Worm (Caenorhabditis elegans) whole organism, L1 larva: ENCODE results near the gene Y116A8C.49.
"Not testable (repeated sequence)": the region's sequence is repeated elsewhere in the genome, so short reads cannot be mapped to it uniquely, and the experiment has no call there.

Source experiments
- F16B12.6 ChIP-seq: fragments of 150-350 bp; optimal IDR thresholded peaks from 2 replicates; lab custom pipeline; 2014; ENCODE audit warnings: missing biosample characterization, missing genetic modification characterization
- Y116A8C.19 ChIP-seq: sonication (generic microtip); optimal IDR thresholded peaks from 2 replicates; lab custom pipeline; 2016; ENCODE audit warnings: missing compliant biosample characterization, missing genetic modification characterization, borderline replicate concordance
- aha-1 ChIP-seq: fragments of 150-350 bp; optimal IDR thresholded peaks from 2 replicates; lab custom pipeline; 2014; ENCODE audit warnings: missing biosample characterization, missing genetic modification characterization
- alr-1 ChIP-seq: fragments of 200-800 bp; sonication (Bioruptor generic); optimal IDR thresholded peaks from 2 replicates; lab custom pipeline; 2018; ENCODE audit warnings: borderline replicate concordance, mild to moderate bottlenecking, missing genetic modification characterization, missing compliant biosample characterization
- ama-1 ChIP-seq: fragments of 150-350 bp; optimal IDR thresholded peaks from 2 replicates; lab custom pipeline; 2014
- ceh-8 ChIP-seq: fragments of 200-800 bp; sonication (Bioruptor generic); optimal IDR thresholded peaks from 2 replicates; lab custom pipeline; 2018; ENCODE audit warnings: mild to moderate bottlenecking, missing genetic modification characterization, moderate library complexity, missing compliant biosample characterization
- ceh-82 ChIP-seq, 3 experiments: fragments of 150-350 bp in 1 of 3; sonication (generic microtip) in 2 of 3; optimal IDR thresholded peaks; 2 replicates each; lab custom pipeline; 2014 to 2017; ENCODE audit warnings: missing biosample characterization in 3 of 3, missing genetic modification characterization in 3 of 3
- ceh-88 ChIP-seq: fragments of 200-800 bp; sonication (Bioruptor generic); IDR thresholded peaks from 2 replicates; pipeline ENCODE4 v1.3.6; 2022; ENCODE audit warnings: missing genetic modification characterization, missing compliant biosample characterization
- dsc-1 ChIP-seq: sonication (generic microtip); optimal IDR thresholded peaks from 2 replicates; lab custom pipeline; 2016; ENCODE audit warnings: mild to moderate bottlenecking, missing genetic modification characterization, missing compliant biosample characterization
- efl-1 ChIP-seq, 4 experiments: fragments of 150-350 bp; optimal IDR thresholded peaks in 3 of 4; peaks in 1 of 4; 1 replicate in 1 of 4; 2 replicates in 3 of 4; lab custom pipeline; 2014; ENCODE audit warnings: missing biosample characterization in 2 of 4, missing genetic modification characterization in 2 of 4, missing genetic modification reagents in 2 of 4
- egl-13 ChIP-seq: sonication (generic microtip); optimal IDR thresholded peaks from 2 replicates; lab custom pipeline; 2016; ENCODE audit warnings: missing genotype, missing genetic modification reagents, missing genetic modification characterization, missing compliant biosample characterization
- elt-2 ChIP-seq: sonication (generic microtip); optimal IDR thresholded peaks from 2 replicates; lab custom pipeline; 2016; ENCODE audit warnings: missing genetic modification characterization, mild to moderate bottlenecking, inconsistent platforms, missing compliant biosample characterization, missing genetic modification reagents
- elt-3 ChIP-seq, 6 experiments: fragments of 150-350 bp in 1 of 6; sonication (generic microtip); optimal IDR thresholded peaks; 2 replicates each; lab custom pipeline; 2017 to 2018; ENCODE audit warnings: missing biosample characterization in 6 of 6, missing genetic modification characterization in 6 of 6, inconsistent platforms in 1 of 6
- fos-1 ChIP-seq: fragments of 150-350 bp; optimal IDR thresholded peaks from 2 replicates; lab custom pipeline; 2014; ENCODE audit warnings: missing biosample characterization, missing genetic modification characterization
- hlh-17 ChIP-seq: fragments of 200-800 bp; sonication (Bioruptor generic); optimal IDR thresholded peaks from 2 replicates; lab custom pipeline; 2018; ENCODE audit warnings: missing genetic modification characterization, mild to moderate bottlenecking, missing compliant biosample characterization, moderate library complexity, borderline replicate concordance
- lin-15B ChIP-seq: fragments of 150-350 bp; sonication (generic microtip); optimal IDR thresholded peaks from 3 replicates; lab custom pipeline; 2014; ENCODE audit warnings: missing biosample characterization, missing genetic modification characterization
- mab-9 ChIP-seq: fragments of 200-800 bp; sonication (Bioruptor generic); IDR thresholded peaks from 2 replicates; pipeline ENCODE4 v1.3.6; 2022; ENCODE audit warnings: missing genetic modification reagents, missing genetic modification characterization, missing compliant biosample characterization
- nhr-11 ChIP-seq: fragments of 150-350 bp; optimal IDR thresholded peaks from 2 replicates; lab custom pipeline; 2014; ENCODE audit warnings: missing biosample characterization, missing genetic modification characterization
- nhr-12 ChIP-seq: sonication (generic microtip); optimal IDR thresholded peaks from 2 replicates; lab custom pipeline; 2017; ENCODE audit warnings: missing biosample characterization, missing genetic modification characterization
- nhr-28 ChIP-seq: fragments of 150-350 bp; optimal IDR thresholded peaks from 2 replicates; lab custom pipeline; 2014; ENCODE audit warnings: missing biosample characterization, missing genetic modification characterization
- nhr-47 ChIP-seq: sonication (generic microtip); optimal IDR thresholded peaks from 2 replicates; lab custom pipeline; 2016; ENCODE audit warnings: mild to moderate bottlenecking, missing genetic modification characterization, moderate library complexity, missing compliant biosample characterization
- nhr-76 ChIP-seq: sonication (generic microtip); optimal IDR thresholded peaks from 2 replicates; lab custom pipeline; 2017; ENCODE audit warnings: missing biosample characterization, missing genetic modification characterization
- nhr-90 ChIP-seq: sonication (generic microtip); optimal IDR thresholded peaks from 2 replicates; lab custom pipeline; 2016; ENCODE audit warnings: mild to moderate bottlenecking, missing genetic modification characterization, missing compliant biosample characterization; ENCODE audit not compliant: poor library complexity
- pqm-1 ChIP-seq: sonication (generic microtip); optimal IDR thresholded peaks from 3 replicates; lab custom pipeline; 2017; ENCODE audit warnings: missing biosample characterization, missing genetic modification characterization
- rnt-1 ChIP-seq: sonication (generic microtip); optimal IDR thresholded peaks from 2 replicates; lab custom pipeline; 2016; ENCODE audit warnings: mild to moderate bottlenecking, missing genetic modification characterization, moderate library complexity, missing compliant biosample characterization
- snpc-4 ChIP-seq: fragments of 150-350 bp; optimal IDR thresholded peaks from 2 replicates; lab custom pipeline; 2014; ENCODE audit warnings: missing biosample characterization, missing genetic modification characterization
- snu-23 ChIP-seq: sonication (generic microtip); optimal IDR thresholded peaks from 2 replicates; lab custom pipeline; 2016; ENCODE audit warnings: missing genetic modification characterization, missing compliant biosample characterization
- swsn-7 ChIP-seq: sonication (generic microtip); optimal IDR thresholded peaks from 2 replicates; lab custom pipeline; 2016; ENCODE audit warnings: missing genetic modification characterization, missing compliant biosample characterization
- tbx-2 ChIP-seq: sonication (generic microtip); optimal IDR thresholded peaks from 2 replicates; lab custom pipeline; 2016; ENCODE audit warnings: missing genetic modification characterization, missing compliant biosample characterization
- unc-86 ChIP-seq: sonication (generic microtip); optimal IDR thresholded peaks from 2 replicates; lab custom pipeline; 2016; ENCODE audit warnings: missing genetic modification characterization, missing compliant biosample characterization
- unc-98 ChIP-seq: fragments of 200-800 bp; sonication (Bioruptor generic); IDR thresholded peaks from 2 replicates; pipeline ENCODE4 v1.3.6; 2022; ENCODE audit warnings: missing genetic modification characterization, missing compliant biosample characterization
- xbp-1 ChIP-seq: sonication (generic microtip); optimal IDR thresholded peaks from 2 replicates; lab custom pipeline; 2016; ENCODE audit warnings: missing genetic modification characterization, missing compliant biosample characterization
- zip-4 ChIP-seq: fragments of 200-800 bp; sonication (Bioruptor generic); optimal IDR thresholded peaks from 2 replicates; lab custom pipeline; 2018; ENCODE audit warnings: mild to moderate bottlenecking, missing genetic modification characterization, moderate library complexity, missing compliant biosample characterization
- ztf-4 ChIP-seq: fragments of 150-350 bp; optimal IDR thresholded peaks from 2 replicates; lab custom pipeline; 2014; ENCODE audit warnings: missing biosample characterization, missing genetic modification characterization

Gene Y116A8C.49

ce11 chrIV:16919212-16919775, 11.7 kb downstream of the Y116A8C.49 start, which contains the start of the genes Y116A8C.470 and Y116A8C.463:
TSS of gene Y116A8C.470 (minus strand) at chrIV:16919312.
TSS of gene Y116A8C.463 (plus strand) at chrIV:16919725.
- no peak for TF ChIP-seq nhr-90 (tag; lab: Kevin White, UChicago)
- TF ChIP-seq Y116A8C.19 (tag; lab: Kevin White, UChicago): no peak
- no peak for TF ChIP-seq swsn-7
- TF ChIP-seq efl-1 (optimal IDR thresholded peaks at IDR 0.05; lab: Kevin White, UChicago): no peak
- TF ChIP-seq efl-1 (GFP tag; optimal IDR thresholded peaks at IDR 0.05 in 1 of 2; lab: Kevin White, UChicago): no peak
- no peak for TF ChIP-seq nhr-28 (tag; lab: Kevin White, UChicago)
- no peak for TF ChIP-seq unc-98 (GFP tag; lab: Robert Waterston, UW)
- no peak for TF ChIP-seq ztf-4 (tag; lab: Kevin White, UChicago)
- TF ChIP-seq unc-86 (tag; lab: Kevin White, UChicago): no peak

DNA sequence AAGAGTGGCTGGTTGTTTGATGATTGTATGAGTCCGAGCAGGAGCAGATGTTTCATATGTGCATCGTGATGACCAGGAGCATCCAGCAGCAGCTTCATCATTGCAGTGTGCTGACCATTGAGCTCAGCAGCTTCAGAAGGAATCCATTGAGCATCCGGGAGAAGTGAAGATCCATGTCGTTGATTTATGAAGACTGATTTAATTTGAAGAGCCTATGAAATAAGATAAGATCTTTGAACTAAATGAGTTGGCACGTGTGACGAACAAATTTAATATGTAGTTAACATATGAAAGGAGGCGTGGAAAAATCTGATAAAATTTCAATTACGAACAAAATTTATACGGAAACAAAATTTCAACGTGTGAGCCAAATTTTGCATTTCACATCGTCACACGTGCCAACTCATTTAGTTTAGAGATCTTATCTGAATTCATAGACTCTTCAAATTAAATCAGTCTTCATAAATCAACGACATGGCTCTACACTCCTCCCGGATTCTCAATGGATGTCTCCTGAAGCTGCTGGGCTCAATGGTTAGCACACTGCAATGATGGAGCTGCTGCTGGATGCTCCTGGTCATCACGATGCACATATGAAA, 13.0 kb downstream of the Y116A8C.49 start, which contains the start of the genes Y116A8C.469 and Y116A8C.468:
Gene Y116A8C.469 (minus strand): TSS at position 101 of the 599 bp plus-strand sequence.
Gene Y116A8C.468 (plus strand): TSS at position 549 of the 599 bp plus-strand sequence.
- no peak for TF ChIP-seq mab-9 (GFP tag; lab: Robert Waterston, UW)
- TF ChIP-seq efl-1 (optimal IDR thresholded peaks at IDR 0.05; lab: Kevin White, UChicago): no peak
- TF ChIP-seq efl-1 (GFP tag; optimal IDR thresholded peaks at IDR 0.05 in 1 of 2; lab: Kevin White, UChicago): peak in 1 of 2 experiments; percentile 23
- no peak for TF ChIP-seq snu-23 (GFP tag; lab: Kevin White, UChicago)
- TF ChIP-seq ceh-82 (tag; optimal IDR thresholded peaks at IDR 0.05; lab: Kevin White, UChicago): no peak

ce11 chrIV:16915751-16916150, 15.2 kb downstream of the Y116A8C.49 start, which contains the start of gene Y116A8C.3:
TSS of gene Y116A8C.3 (plus strand) at chrIV:16916051.
- TF ChIP-seq fos-1 (tag; lab: Kevin White, UChicago) (no peak), F16B12.6 (tag; lab: Kevin White, UChicago) (no peak), alr-1 (tag; lab: Kevin White, UChicago) (no peak), zip-4 (GFP tag; lab: Kevin White, UChicago) (no peak), dsc-1 (no peak), elt-2 (tag; lab: Kevin White, UChicago) (no peak), Y116A8C.19 (tag; lab: Kevin White, UChicago) (no peak), nhr-12 (tag; lab: Kevin White, UChicago) (no peak), egl-13 (tag; lab: Kevin White, UChicago) (no peak), aha-1 (tag; lab: Kevin White, UChicago) (no peak), xbp-1 (no peak), efl-1 (optimal IDR thresholded peaks at IDR 0.05; lab: Kevin White, UChicago) (no peak), efl-1 (GFP tag; optimal IDR thresholded peaks at IDR 0.05 in 1 of 2; lab: Kevin White, UChicago) (no peak), swsn-7 (no peak)
- TF ChIP-seq, all 84 proteins: peak for 0

ce11 chrIV:16898205-16898604, 32.8 kb downstream of the Y116A8C.49 start:
- TF ChIP-seq ceh-88 (no peak), xbp-1 (no peak), nhr-47 (tag; lab: Kevin White, UChicago) (no peak), snpc-4 (tag; lab: Kevin White, UChicago) (no peak), hlh-17 (no peak), lin-15B (tag; lab: Kevin White, UChicago) (no peak), nhr-76 (no peak), tbx-2 (tag; lab: Kevin White, UChicago) (no peak), ceh-8 (GFP tag; lab: Kevin White, UChicago) (no peak), elt-3 (tag; optimal IDR thresholded peaks at IDR 0.05; lab: Kevin White, UChicago) (no peak), swsn-7 (no peak), rnt-1 (no peak)

DNA sequence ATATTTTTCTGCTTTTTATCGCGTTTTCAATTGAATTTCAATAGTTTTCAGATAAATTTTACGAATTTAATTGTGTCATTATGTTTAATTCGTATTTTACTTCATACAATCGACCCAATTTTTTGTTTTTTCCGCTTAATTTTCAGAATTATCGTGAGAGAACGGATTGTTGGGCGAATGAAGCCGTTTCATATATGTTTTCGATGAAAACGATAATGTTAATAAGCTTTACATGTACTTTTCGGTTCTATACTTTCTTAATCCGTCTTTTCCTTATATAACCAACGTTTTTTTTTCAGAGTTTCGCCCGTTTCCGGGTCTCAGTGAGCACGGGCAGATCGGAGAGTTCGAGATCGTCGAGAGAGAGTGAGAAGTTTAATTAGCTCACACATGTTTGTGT, 35.7 kb downstream of the Y116A8C.49 start, which contains the start of gene T06A10.2:
Gene T06A10.2 (plus strand): TSS at position 301 of the 400 bp plus-strand sequence.
- TF ChIP-seq nhr-11 (tag; lab: Kevin White, UChicago); ama-1 (lab: Kevin White, UChicago); pqm-1 (tag; lab: Kevin White, UChicago): not testable (repeated sequence)
